Fruit fly (Drosophila melanogaster): ENCODE measurements around the gene CG7443.

dm6 chr3R:8353994-8354393, 29.9 kb downstream of the CG7443 start:
- TF ChIP-seq CG34406 (GFP tag; optimal IDR thresholded peaks at IDR 0.05) (no peak), CG32006 (GFP tag; optimal IDR thresholded peaks at IDR 0.05) (no peak), Gug (GFP tag; IDR thresholded peaks at IDR 0.05) (no peak), CG11762 (GFP tag; optimal IDR thresholded peaks at IDR 0.05; ENCODE audit: insufficient read depth) (no peak), CG4318 (GFP tag; optimal IDR thresholded peaks at IDR 0.05) (no peak), CG16779 (tag; optimal IDR thresholded peaks at IDR 0.05) (no peak), OdsH (GFP tag; optimal IDR thresholded peaks at IDR 0.05) (no peak), CG7368 (GFP tag; optimal IDR thresholded peaks at IDR 0.05) (no peak), eg (GFP tag; IDR thresholded peaks at IDR 0.05) (no peak)

Data from whole organism, prepupa.